Fruit fly (Drosophila melanogaster) whole organism, prepupa: ENCODE results near the gene Fer3.
A peak's percentile ranks its signal among the peaks of the same experiment; 100 is the strongest.

Source experiments
- CG10631 ChIP-seq: fragments of 200-800 bp; sonication (Bioruptor generic); optimal IDR thresholded peaks from 2 replicates; lab custom pipeline; 2016; ENCODE audit warnings: missing biosample characterization, missing genetic modification characterization
- CG10669 ChIP-seq: fragments of 200-800 bp; sonication (Bioruptor generic); optimal IDR thresholded peaks from 3 replicates; lab custom pipeline; 2018; ENCODE audit warnings: missing biosample characterization, mild to moderate bottlenecking, missing genetic modification characterization, moderate library complexity
- CG11294 ChIP-seq: fragments of 200-800 bp; sonication (Bioruptor generic); IDR thresholded peaks from 2 replicates; pipeline ENCODE4 v1.3.6; 2022; ENCODE audit warnings: missing biosample characterization, missing genetic modification characterization
- CG11762 ChIP-seq: fragments of 200-800 bp; sonication (Bioruptor generic); optimal IDR thresholded peaks from 3 replicates; lab custom pipeline; 2016; ENCODE audit warnings: missing biosample characterization, missing genetic modification characterization; ENCODE audit not compliant: insufficient read depth
- CG11902 ChIP-seq: fragments of 200-800 bp; sonication (Bioruptor generic); optimal IDR thresholded peaks from 3 replicates; lab custom pipeline; 2016; ENCODE audit warnings: missing biosample characterization, missing genetic modification characterization
- CG15336 ChIP-seq: fragments of 200-800 bp; sonication (Bioruptor generic); IDR thresholded peaks from 2 replicates; pipeline ENCODE4 v1.3.6; 2022; ENCODE audit warnings: missing biosample characterization, missing genetic modification characterization
- CG31627 ChIP-seq: fragments of 200-800 bp; sonication (Bioruptor generic); optimal IDR thresholded peaks from 3 replicates; lab custom pipeline; 2016; ENCODE audit warnings: missing biosample characterization, missing genetic modification characterization
- CG32006 ChIP-seq: fragments of 200-800 bp; sonication (Bioruptor generic); optimal IDR thresholded peaks from 3 replicates; lab custom pipeline; 2017; ENCODE audit warnings: missing biosample characterization, mild to moderate bottlenecking, missing genetic modification characterization
- CG34406 ChIP-seq: fragments of 200-800 bp; sonication (Bioruptor generic); optimal IDR thresholded peaks from 3 replicates; lab custom pipeline; 2016; ENCODE audit warnings: missing biosample characterization, missing genetic modification characterization
- CG3919 ChIP-seq: fragments of 200-800 bp; sonication (Bioruptor generic); optimal IDR thresholded peaks from 3 replicates; lab custom pipeline; 2016; ENCODE audit warnings: missing biosample characterization, missing genetic modification characterization
- CG4318 ChIP-seq: fragments of 200-800 bp; sonication (Bioruptor generic); optimal IDR thresholded peaks from 3 replicates; lab custom pipeline; 2017; ENCODE audit warnings: missing biosample characterization, mild to moderate bottlenecking, missing genetic modification characterization
- CG6792 ChIP-seq: fragments of 200-800 bp; sonication (Bioruptor generic); optimal IDR thresholded peaks from 3 replicates; lab custom pipeline; 2016; ENCODE audit warnings: missing biosample characterization, missing genetic modification characterization
- CG6808 ChIP-seq: fragments of 200-800 bp; sonication (Bioruptor generic); optimal IDR thresholded peaks from 3 replicates; lab custom pipeline; 2017; ENCODE audit warnings: missing biosample characterization, missing genetic modification characterization, mild to moderate bottlenecking, moderate library complexity, missing genetic modification reagents
- CG7368 ChIP-seq: fragments of 200-800 bp; sonication (Bioruptor generic); optimal IDR thresholded peaks from 3 replicates; lab custom pipeline; 2016; ENCODE audit warnings: missing biosample characterization, missing genetic modification characterization
- CG8119 ChIP-seq: fragments of 200-800 bp; sonication (Bioruptor generic); IDR thresholded peaks from 3 replicates; pipeline ENCODE4 v1.3.6; 2022; ENCODE audit warnings: missing biosample characterization, missing genetic modification characterization
- CG8319 ChIP-seq: fragments of 200-800 bp; sonication (Bioruptor generic); optimal IDR thresholded peaks from 3 replicates; lab custom pipeline; 2016; ENCODE audit warnings: missing biosample characterization, missing genetic modification characterization
- CG8632 ChIP-seq: fragments of 200-800 bp; sonication (Bioruptor generic); optimal IDR thresholded peaks from 3 replicates; lab custom pipeline; 2016; ENCODE audit warnings: missing biosample characterization, missing genetic modification characterization
- Eip75B ChIP-seq: fragments of 200-800 bp; sonication (Bioruptor generic); optimal IDR thresholded peaks from 3 replicates; lab custom pipeline; 2016; ENCODE audit warnings: missing biosample characterization, missing genetic modification characterization
- Eip78C ChIP-seq: fragments of 200-800 bp; sonication (Bioruptor generic); peaks from one replicate; lab custom pipeline; 2016; ENCODE audit warnings: missing biosample characterization, missing genetic modification characterization
- Eip93F ChIP-seq: fragments of 200-800 bp; sonication (Bioruptor generic); optimal IDR thresholded peaks from 2 replicates; lab custom pipeline; 2016; ENCODE audit warnings: missing biosample characterization, mild to moderate bottlenecking, missing genetic modification characterization
- Ets21C ChIP-seq: fragments of 200-800 bp; sonication (Bioruptor generic); optimal IDR thresholded peaks from 3 replicates; lab custom pipeline; 2016; ENCODE audit warnings: missing biosample characterization, missing genetic modification characterization
- Ets96B ChIP-seq: fragments of 200-800 bp; optimal IDR thresholded peaks from 2 replicates; lab custom pipeline; 2019; ENCODE audit warnings: missing biosample characterization, mild to moderate bottlenecking, missing genetic modification characterization, moderate library complexity
- Hr38 ChIP-seq: sonication (Bioruptor generic); optimal IDR thresholded peaks from 2 replicates; lab custom pipeline; 2016; ENCODE audit warnings: missing biosample characterization, missing genetic modification characterization
- Hr39 ChIP-seq: fragments of 200-800 bp; sonication (Bioruptor generic); optimal IDR thresholded peaks from 2 replicates; lab custom pipeline; 2016; ENCODE audit warnings: missing biosample characterization, missing genetic modification characterization
- Hr4 ChIP-seq: fragments of 200-800 bp; sonication (Bioruptor generic); optimal IDR thresholded peaks from 3 replicates; lab custom pipeline; 2016; ENCODE audit warnings: missing biosample characterization, missing genetic modification characterization
- Met ChIP-seq: fragments of 200-800 bp; sonication (Bioruptor generic); optimal IDR thresholded peaks from 3 replicates; lab custom pipeline; 2016; ENCODE audit warnings: missing biosample characterization, missing genetic modification characterization
- Sox14 ChIP-seq: fragments of 200-800 bp; sonication (Bioruptor generic); optimal IDR thresholded peaks from 3 replicates; lab custom pipeline; 2016; ENCODE audit warnings: missing biosample characterization, missing genetic modification characterization
- Sox15 ChIP-seq: fragments of 200-800 bp; sonication (Bioruptor generic); optimal IDR thresholded peaks from 3 replicates; lab custom pipeline; 2016; ENCODE audit warnings: missing biosample characterization, missing genetic modification characterization
- achi ChIP-seq: fragments of 200-800 bp; sonication (Bioruptor generic); optimal IDR thresholded peaks from 3 replicates; lab custom pipeline; 2016; ENCODE audit warnings: missing biosample characterization, missing genetic modification characterization
- acj6 ChIP-seq: fragments of 200-800 bp; sonication (Bioruptor generic); optimal IDR thresholded peaks from 3 replicates; lab custom pipeline; 2016; ENCODE audit warnings: missing biosample characterization, missing genetic modification characterization
- cyc ChIP-seq: fragments of 200-800 bp; sonication (Bioruptor generic); optimal IDR thresholded peaks from 3 replicates; lab custom pipeline; 2016; ENCODE audit warnings: missing biosample characterization, missing genetic modification characterization
- dsx ChIP-seq: fragments of 200-800 bp; optimal IDR thresholded peaks from 3 replicates; lab custom pipeline; 2019; ENCODE audit warnings: missing biosample characterization, mild to moderate bottlenecking, missing genetic modification characterization, moderate library complexity; ENCODE audit not compliant: poor library complexity, severe bottlenecking
- eg ChIP-seq: fragments of 200-800 bp; sonication (Bioruptor generic); IDR thresholded peaks from 3 replicates; pipeline ENCODE4 v1.3.6; 2022; ENCODE audit warnings: missing biosample characterization, missing genetic modification characterization
- esn ChIP-seq: fragments of 200-800 bp; sonication (Bioruptor generic); optimal IDR thresholded peaks from 2 replicates; lab custom pipeline; 2016; ENCODE audit warnings: missing biosample characterization, mild to moderate bottlenecking, missing genetic modification characterization, moderate library complexity
- fd59A ChIP-seq: fragments of 200-800 bp; sonication (Bioruptor generic); optimal IDR thresholded peaks from 2 replicates; lab custom pipeline; 2017; ENCODE audit warnings: missing biosample characterization, mild to moderate bottlenecking, missing genetic modification characterization, missing genetic modification reagents
- fd85E ChIP-seq: fragments of 200-800 bp; sonication (Bioruptor generic); optimal IDR thresholded peaks from 3 replicates; lab custom pipeline; 2016; ENCODE audit warnings: missing biosample characterization, missing genetic modification characterization
- lz ChIP-seq: fragments of 200-800 bp; sonication (Bioruptor generic); optimal IDR thresholded peaks from 3 replicates; lab custom pipeline; 2016; ENCODE audit warnings: missing biosample characterization, missing genetic modification characterization
- net ChIP-seq: fragments of 200-800 bp; sonication (Bioruptor generic); optimal IDR thresholded peaks from 3 replicates; lab custom pipeline; 2016; ENCODE audit warnings: missing biosample characterization, missing genetic modification characterization
- salr ChIP-seq, 2 experiments: fragments of 200-800 bp; sonication (Bioruptor generic); optimal IDR thresholded peaks; 3 replicates each; lab custom pipeline; 2016 to 2018; ENCODE audit warnings: missing biosample characterization in 2 of 2, missing genetic modification characterization in 2 of 2, mild to moderate bottlenecking in 1 of 2
- spab ChIP-seq: fragments of 200-800 bp; sonication (Bioruptor generic); optimal IDR thresholded peaks from 2 replicates; lab custom pipeline; 2017; ENCODE audit warnings: missing biosample characterization, mild to moderate bottlenecking, missing genetic modification characterization, missing genetic modification reagents
- ss ChIP-seq, 2 experiments: fragments of 200-800 bp; sonication (Bioruptor generic); optimal IDR thresholded peaks; 2 replicates in 1 of 2; 3 replicates in 1 of 2; lab custom pipeline; 2017 to 2018; ENCODE audit warnings: mild to moderate bottlenecking in 2 of 2, missing biosample characterization in 2 of 2, missing genetic modification characterization in 2 of 2, moderate library complexity in 1 of 2
- svp ChIP-seq: fragments of 200-800 bp; sonication (Bioruptor generic); peaks from one replicate; lab custom pipeline; 2016; ENCODE audit warnings: missing biosample characterization, missing genetic modification characterization
- topi ChIP-seq: fragments of 200-800 bp; sonication (Bioruptor generic); optimal IDR thresholded peaks from 3 replicates; lab custom pipeline; 2016; ENCODE audit warnings: missing biosample characterization, missing genetic modification characterization
- vri ChIP-seq: fragments of 200-800 bp; sonication (Bioruptor generic); optimal IDR thresholded peaks from 3 replicates; lab custom pipeline; 2016; ENCODE audit warnings: missing biosample characterization, mild to moderate bottlenecking, missing genetic modification characterization

The Fer3 gene

dm6 chr3R:11673955-11674663, 20.0 kb downstream of the Fer3 start, which contains the start of gene CG14715 (continued):
- peak; percentile 31 for TF ChIP-seq CG10631
- no peak for TF ChIP-seq vri (GFP tag; lab: Kevin White, UChicago)
- TF ChIP-seq Hr39 (GFP tag; lab: Kevin White, UChicago): peak; percentile 57
- no peak for TF ChIP-seq Hr4
- TF ChIP-seq CG11762 (GFP tag; lab: Kevin White, UChicago): no peak
- no peak for TF ChIP-seq dsx (GFP tag; lab: Kevin White, UChicago)
- TF ChIP-seq CG11294: no peak; the same call in 1 of the 2 replicates
- TF ChIP-seq fd59A (GFP tag; lab: Kevin White, UChicago): no peak
- TF ChIP-seq CG8319 (GFP tag; lab: Kevin White, UChicago): no peak
- no peak for TF ChIP-seq Ets96B (tag; lab: Kevin White, UChicago)
- no peak for TF ChIP-seq CG34406 (GFP tag; lab: Kevin White, UChicago)
- peak; percentile 59 for TF ChIP-seq esn
- TF ChIP-seq CG32006: no peak
- peak; percentile 30 for TF ChIP-seq acj6 (GFP tag; lab: Kevin White, UChicago)
- TF ChIP-seq CG3919 (GFP tag; lab: Kevin White, UChicago): peak; percentile 19
- no peak for TF ChIP-seq spab (GFP tag; lab: Kevin White, UChicago)
- TF ChIP-seq Eip93F (GFP tag; lab: Kevin White, UChicago): no peak
- no peak for TF ChIP-seq fd85E (GFP tag; lab: Kevin White, UChicago)
- TF ChIP-seq CG8119: no peak
- peak; percentile 65 for TF ChIP-seq Eip78C

- TF ChIP-seq achi (GFP tag; lab: Kevin White, UChicago): peak; percentile 2
- TF ChIP-seq svp (GFP tag; lab: Kevin White, UChicago): peak; percentile 49
- peak; percentile 36 for TF ChIP-seq acj6 (GFP tag; lab: Kevin White, UChicago)
- TF ChIP-seq Eip78C: peak; percentile 85
- peak; percentile 20 for TF ChIP-seq CG10631
- TF ChIP-seq dsx (GFP tag; lab: Kevin White, UChicago): peak; percentile 8
- TF ChIP-seq Ets21C: no peak
- TF ChIP-seq Hr4: no peak
- peak; percentile 37 for TF ChIP-seq cyc (GFP tag; lab: Kevin White, UChicago)
- TF ChIP-seq salr (GFP tag; optimal IDR thresholded peaks at IDR 0.05; lab: Kevin White, UChicago): no peak
- TF ChIP-seq CG8319 (GFP tag; lab: Kevin White, UChicago): peak; percentile 18
- TF ChIP-seq Hr38: no peak
- peak; percentile 29 for TF ChIP-seq Hr39 (GFP tag; lab: Kevin White, UChicago)
- no peak for TF ChIP-seq CG15336 (GFP tag; lab: Robert Waterston, UW)
- TF ChIP-seq ss (GFP tag; optimal IDR thresholded peaks at IDR 0.05; lab: Kevin White, UChicago): peak; percentile 35 to 42
- 0 out of 3 replicates have a peak, but pooled peaks have one; percentile 16 for TF ChIP-seq eg (GFP tag; lab: Robert Waterston, UW)
- peak; percentile 10 for TF ChIP-seq net
- TF ChIP-seq CG6808 (GFP tag; lab: Kevin White, UChicago): peak; percentile 24
- peak; percentile 16 for TF ChIP-seq CG31627 (GFP tag; lab: Kevin White, UChicago)
- TF ChIP-seq CG4318 (GFP tag; lab: Kevin White, UChicago): no peak
- no peak for TF ChIP-seq CG7368
- TF ChIP-seq CG8632 (GFP tag; lab: Kevin White, UChicago): no peak
- peak; percentile 50 for TF ChIP-seq Eip75B (GFP tag; lab: Kevin White, UChicago)
- peak; percentile 16 for TF ChIP-seq Ets96B (tag; lab: Kevin White, UChicago)
- TF ChIP-seq CG11902 (GFP tag; lab: Kevin White, UChicago): peak; percentile 1
- peak; percentile 37 for TF ChIP-seq Sox14 (GFP tag; lab: Kevin White, UChicago)
- peak; percentile 34 for TF ChIP-seq esn
- peak; percentile 33 for TF ChIP-seq CG3919 (GFP tag; lab: Kevin White, UChicago)
- TF ChIP-seq topi (GFP tag; lab: Kevin White, UChicago): peak; percentile 48
- peak; percentile 36 for TF ChIP-seq CG6792 (GFP tag; lab: Kevin White, UChicago)
- TF ChIP-seq CG32006: peak; percentile 23
- TF ChIP-seq Met: no peak
- peak; percentile 37 for TF ChIP-seq CG10669
- TF ChIP-seq lz (GFP tag; lab: Kevin White, UChicago): peak; percentile 47
- TF ChIP-seq Sox15 (GFP tag; lab: Kevin White, UChicago): peak; percentile 6
Observed at dm6 chr3R:11671784-11672183, 22.3 kb downstream of the Fer3 start.
